Worm (Caenorhabditis elegans) whole organism, L3 larva: ENCODE results near the gene pqn-70.

ENCODE experiments used
- R02D3.7 ChIP-seq: fragments of 150-350 bp; optimal IDR thresholded peaks from 2 replicates; lab custom pipeline; 2014; ENCODE audit warnings: missing biosample characterization, missing genetic modification characterization
- ZK546.5 ChIP-seq: sonication (generic microtip); optimal IDR thresholded peaks from 2 replicates; lab custom pipeline; 2017; ENCODE audit warnings: missing biosample characterization, missing genetic modification characterization
- aly-2 ChIP-seq: fragments of 150-350 bp; optimal IDR thresholded peaks from 2 replicates; lab custom pipeline; 2014; ENCODE audit warnings: missing biosample characterization, missing genetic modification characterization
- ama-1 ChIP-seq: fragments of 150-350 bp; optimal IDR thresholded peaks from 2 replicates; lab custom pipeline; 2018
- ceh-16 ChIP-seq: sonication (generic microtip); optimal IDR thresholded peaks from 2 replicates; lab custom pipeline; 2017; ENCODE audit warnings: missing biosample characterization, missing genetic modification characterization
- ceh-28 ChIP-seq: fragments of 150-350 bp; optimal IDR thresholded peaks from 2 replicates; lab custom pipeline; 2014; ENCODE audit warnings: missing biosample characterization, missing genetic modification reagents, missing genetic modification characterization
- ceh-82 ChIP-seq: fragments of 150-350 bp; optimal IDR thresholded peaks from 2 replicates; lab custom pipeline; 2014; ENCODE audit warnings: missing biosample characterization, missing genetic modification characterization
- ceh-9 ChIP-seq: sonication (generic microtip); optimal IDR thresholded peaks from 2 replicates; lab custom pipeline; 2018; ENCODE audit warnings: missing biosample characterization, missing genetic modification characterization
- daf-12 ChIP-seq: fragments of 150-350 bp; optimal IDR thresholded peaks from 2 replicates; lab custom pipeline; 2014; ENCODE audit warnings: missing biosample characterization, missing genetic modification reagents, missing genetic modification characterization
- egl-27 ChIP-seq: sonication (generic microtip); optimal IDR thresholded peaks from 4 replicates; lab custom pipeline; 2017; ENCODE audit warnings: missing biosample characterization, missing genetic modification reagents, missing genetic modification characterization
- egl-5 ChIP-seq: fragments of 150-350 bp; optimal IDR thresholded peaks from 2 replicates; lab custom pipeline; 2017; ENCODE audit warnings: missing biosample characterization, missing genetic modification reagents, missing genetic modification characterization, inconsistent platforms
- elt-1 ChIP-seq: fragments of 150-350 bp; optimal IDR thresholded peaks from 2 replicates; lab custom pipeline; 2014; ENCODE audit warnings: missing biosample characterization, missing genetic modification characterization
- elt-2 ChIP-seq: sonication (generic microtip); optimal IDR thresholded peaks from 2 replicates; lab custom pipeline; 2016; ENCODE audit warnings: missing genetic modification reagents, mild to moderate bottlenecking, missing genetic modification characterization, missing compliant biosample characterization
- elt-3 ChIP-seq, 3 experiments: fragments of 150-350 bp in 1 of 3; sonication (generic microtip) in 2 of 3; optimal IDR thresholded peaks; 2 replicates in 2 of 3; 4 replicates in 1 of 3; lab custom pipeline; 2014 to 2017; ENCODE audit warnings: missing biosample characterization in 3 of 3, missing genetic modification characterization in 3 of 3
- fos-1 ChIP-seq: fragments of 150-350 bp; optimal IDR thresholded peaks from 2 replicates; lab custom pipeline; 2014; ENCODE audit warnings: missing biosample characterization, missing genetic modification characterization
- jun-1 ChIP-seq: fragments of 150-350 bp; optimal IDR thresholded peaks from 2 replicates; lab custom pipeline; 2014; ENCODE audit warnings: missing biosample characterization, missing genetic modification reagents, missing genetic modification characterization
- lin-15B ChIP-seq: fragments of 150-350 bp; optimal IDR thresholded peaks from 2 replicates; lab custom pipeline; 2014; ENCODE audit warnings: missing biosample characterization, missing genetic modification characterization
- lin-39 ChIP-seq: fragments of 150-350 bp; optimal IDR thresholded peaks from 2 replicates; lab custom pipeline; 2018; ENCODE audit warnings: missing biosample characterization, missing genetic modification reagents, missing genetic modification characterization
- lsy-12 ChIP-seq: sonication (generic microtip); optimal IDR thresholded peaks from 2 replicates; lab custom pipeline; 2016; ENCODE audit warnings: mild to moderate bottlenecking, missing genetic modification characterization, missing compliant biosample characterization
- mdl-1 ChIP-seq: fragments of 150-350 bp; optimal IDR thresholded peaks from 2 replicates; lab custom pipeline; 2014; ENCODE audit warnings: missing biosample characterization, missing genetic modification characterization
- nhr-12 ChIP-seq: fragments of 150-350 bp; optimal IDR thresholded peaks from 2 replicates; lab custom pipeline; 2014; ENCODE audit warnings: missing biosample characterization, missing genetic modification characterization
- nhr-23 ChIP-seq: fragments of 150-350 bp; optimal IDR thresholded peaks from 2 replicates; lab custom pipeline; 2014; ENCODE audit warnings: missing biosample characterization, missing genetic modification reagents, missing genetic modification characterization
- nhr-237 ChIP-seq: fragments of 150-350 bp; optimal IDR thresholded peaks from 2 replicates; lab custom pipeline; 2014; ENCODE audit warnings: missing biosample characterization, missing genetic modification characterization
- nhr-28 ChIP-seq: fragments of 150-350 bp; optimal IDR thresholded peaks from 2 replicates; lab custom pipeline; 2014; ENCODE audit warnings: missing biosample characterization, missing genetic modification characterization
- nhr-43 ChIP-seq: sonication (generic microtip); optimal IDR thresholded peaks from 2 replicates; lab custom pipeline; 2016; ENCODE audit warnings: mild to moderate bottlenecking, missing genetic modification characterization, missing compliant biosample characterization; ENCODE audit not compliant: poor library complexity, severe bottlenecking
- nhr-67 ChIP-seq: fragments of 150-350 bp; optimal IDR thresholded peaks from 2 replicates; lab custom pipeline; 2014; ENCODE audit warnings: missing biosample characterization, missing genetic modification characterization
- nhr-77 ChIP-seq: fragments of 150-350 bp; optimal IDR thresholded peaks from 2 replicates; lab custom pipeline; 2014; ENCODE audit warnings: missing biosample characterization, missing genetic modification characterization
- pha-4 ChIP-seq: fragments of 150-350 bp; optimal IDR thresholded peaks from 2 replicates; lab custom pipeline; 2014; ENCODE audit warnings: missing biosample characterization, missing genetic modification reagents, missing genetic modification characterization
- pqm-1 ChIP-seq: fragments of 150-350 bp; optimal IDR thresholded peaks from 2 replicates; lab custom pipeline; 2017; ENCODE audit warnings: missing biosample characterization, missing genetic modification characterization, inconsistent platforms
- sea-2 ChIP-seq: fragments of 150-350 bp; sonication (generic microtip); optimal IDR thresholded peaks from 4 replicates; lab custom pipeline; 2014; ENCODE audit warnings: missing biosample characterization, missing genetic modification reagents, missing genetic modification characterization
- skn-1 ChIP-seq: fragments of 150-350 bp; optimal IDR thresholded peaks from 2 replicates; lab custom pipeline; 2014; ENCODE audit warnings: missing biosample characterization, missing genetic modification characterization
- snpc-4 ChIP-seq: fragments of 150-350 bp; optimal IDR thresholded peaks from 2 replicates; lab custom pipeline; 2014; ENCODE audit warnings: missing biosample characterization, missing genetic modification characterization
- tbx-2 ChIP-seq: sonication (generic microtip); optimal IDR thresholded peaks from 2 replicates; lab custom pipeline; 2016; ENCODE audit warnings: mild to moderate bottlenecking, missing genetic modification characterization, missing compliant biosample characterization
- unc-39 ChIP-seq: sonication (generic microtip); optimal IDR thresholded peaks from 4 replicates; lab custom pipeline; 2017; ENCODE audit warnings: missing biosample characterization, missing genetic modification characterization
- unc-62 ChIP-seq: fragments of 150-350 bp; sonication (generic microtip); optimal IDR thresholded peaks from 4 replicates; lab custom pipeline; 2014; ENCODE audit warnings: missing biosample characterization, missing genetic modification reagents, missing genetic modification characterization
- zag-1 ChIP-seq: fragments of 150-350 bp; optimal IDR thresholded peaks from 2 replicates; lab custom pipeline; 2014; ENCODE audit warnings: missing biosample characterization, missing genetic modification characterization
- ztf-11 ChIP-seq: fragments of 150-350 bp; optimal IDR thresholded peaks from 2 replicates; lab custom pipeline; 2014; ENCODE audit warnings: missing biosample characterization, missing genetic modification characterization

pqn-70 gene

ce11 chrV:11272848-11273247, 44.3 kb upstream of the pqn-70 start, which contains the start of gene clec-223:
Gene clec-223 (plus strand): TSS chrV:11273148.
- TF ChIP-seq nhr-23 (tag; lab: Kevin White, UChicago), result no peak
- no peak for TF ChIP-seq skn-1 (tag; lab: Kevin White, UChicago)
- TF ChIP-seq lsy-12, result no peak
- no peak for TF ChIP-seq lin-39 (tag; lab: Kevin White, UChicago)
- TF ChIP-seq pqm-1 (tag; lab: Kevin White, UChicago), result no peak
- no peak for TF ChIP-seq lin-15B (tag; lab: Kevin White, UChicago)
- no peak for TF ChIP-seq ceh-28
- TF ChIP-seq ztf-11, result no peak
- no peak for TF ChIP-seq ceh-9 (tag; lab: Kevin White, UChicago)
- TF ChIP-seq elt-3 (tag; optimal IDR thresholded peaks at IDR 0.05; lab: Kevin White, UChicago), result no peak
- TF ChIP-seq nhr-28 (tag; lab: Kevin White, UChicago), result no peak

- TF ChIP-seq ZK546.5 (tag; lab: Kevin White, UChicago) (no peak), nhr-77 (tag; lab: Kevin White, UChicago) (no peak), ceh-28 (no peak), elt-3 (tag; optimal IDR thresholded peaks at IDR 0.05; lab: Kevin White, UChicago) (no peak), aly-2 (tag; lab: Kevin White, UChicago) (no peak), pqm-1 (tag; lab: Kevin White, UChicago) (no peak), pha-4 (no peak), jun-1 (tag; lab: Kevin White, UChicago) (no peak), elt-1 (tag; lab: Kevin White, UChicago) (no peak), R02D3.7 (tag; lab: Kevin White, UChicago) (no peak), ama-1 (lab: Kevin White, UChicago) (no peak), nhr-43 (no peak), mdl-1 (tag; lab: Kevin White, UChicago) (no peak), ztf-11 (no peak), unc-62 (GFP tag; lab: Kevin White, UChicago) (no peak), nhr-12 (tag; lab: Kevin White, UChicago) (no peak), snpc-4 (tag; lab: Kevin White, UChicago) (no peak), egl-5 (tag; lab: Kevin White, UChicago) (no peak)
Observed at ce11 chrV:11271051-11271450, 42.5 kb upstream of the pqn-70 start, which contains the start of gene clec-222. Gene clec-222 (plus strand): TSS chrV:11271351.

- TF ChIP-seq elt-1 (tag; lab: Kevin White, UChicago) (no peak), tbx-2 (tag; lab: Kevin White, UChicago) (no peak), elt-2 (no peak), sea-2 (GFP tag; lab: Kevin White, UChicago) (no peak), ceh-82 (no peak), nhr-28 (tag; lab: Kevin White, UChicago) (no peak), pha-4 (no peak), daf-12 (tag; lab: Kevin White, UChicago) (no peak), jun-1 (tag; lab: Kevin White, UChicago) (no peak), nhr-67 (tag; lab: Kevin White, UChicago) (no peak), pqm-1 (tag; lab: Kevin White, UChicago) (no peak), mdl-1 (tag; lab: Kevin White, UChicago) (no peak), fos-1 (tag; lab: Kevin White, UChicago) (no peak), unc-39 (tag; lab: Kevin White, UChicago) (no peak), nhr-23 (tag; lab: Kevin White, UChicago) (no peak), nhr-237 (no peak), zag-1 (tag; lab: Kevin White, UChicago) (no peak), egl-27 (no peak), ceh-16 (tag; lab: Kevin White, UChicago) (no peak), ceh-28 (no peak)
- TF ChIP-seq, all 47 proteins: peak for 0
Observed at ce11 chrV:11268791-11269190, 40.3 kb upstream of the pqn-70 start, which contains the start of gene str-115. Gene str-115 (plus strand): TSS chrV:11269091.

- TF ChIP-seq unc-39 (tag; lab: Kevin White, UChicago) (no peak), nhr-43 (no peak), egl-5 (tag; lab: Kevin White, UChicago) (no peak), ceh-16 (tag; lab: Kevin White, UChicago) (no peak), ceh-28 (no peak), tbx-2 (tag; lab: Kevin White, UChicago) (no peak), ama-1 (lab: Kevin White, UChicago) (no peak)
Observed at ce11 chrV:11266681-11267080, 38.2 kb upstream of the pqn-70 start, which contains the start of gene str-116. Gene str-116 (plus strand): TSS chrV:11266981.
